Worm (Caenorhabditis elegans) whole organism, young adult: ENCODE measurements around the gene ptp-5.2.
"Not testable (repeated sequence)": the region's sequence is repeated elsewhere in the genome, so short reads cannot be mapped to it uniquely, and the experiment has no call there.

Experiments used
- B0261.1 ChIP-seq: sonication (generic microtip); optimal IDR thresholded peaks from 2 replicates; lab custom pipeline; 2016; ENCODE audit warnings: mild to moderate bottlenecking, missing genetic modification characterization, moderate library complexity, missing compliant biosample characterization
- B0336.3 ChIP-seq: fragments of 200-800 bp; sonication (Bioruptor generic); IDR thresholded peaks from 2 replicates; pipeline ENCODE4 v1.3.6; 2022; ENCODE audit warnings: missing genetic modification characterization, missing compliant biosample characterization
- D2030.7 ChIP-seq: fragments of 200-800 bp; sonication (Bioruptor generic); IDR thresholded peaks from 2 replicates; pipeline ENCODE4 v1.3.6; 2022; ENCODE audit warnings: missing genetic modification reagents, missing genetic modification characterization, missing compliant biosample characterization
- F22D6.2 ChIP-seq: sonication (generic microtip); optimal IDR thresholded peaks from 2 replicates; lab custom pipeline; 2016; ENCODE audit warnings: mild to moderate bottlenecking, missing genetic modification characterization, missing compliant biosample characterization
- F39B2.1 ChIP-seq: fragments of 200-800 bp; sonication (Bioruptor generic); IDR thresholded peaks from 2 replicates; pipeline ENCODE4 v1.3.6; 2022; ENCODE audit warnings: missing genetic modification reagents, missing genetic modification characterization, missing compliant biosample characterization
- F49E8.2 ChIP-seq: sonication (generic microtip); optimal IDR thresholded peaks from 3 replicates; lab custom pipeline; 2017; ENCODE audit warnings: missing genetic modification characterization, mild to moderate bottlenecking, missing compliant biosample characterization, antibody characterized with exemption, moderate library complexity; ENCODE audit not compliant: insufficient read depth
- F52B5.7 ChIP-seq: sonication (generic microtip); optimal IDR thresholded peaks from 2 replicates; lab custom pipeline; 2016; ENCODE audit warnings: mild to moderate bottlenecking, missing genetic modification characterization, missing compliant biosample characterization
- F55B11.4 ChIP-seq: sonication (generic microtip); optimal IDR thresholded peaks from 2 replicates; lab custom pipeline; 2016; ENCODE audit warnings: missing compliant biosample characterization, missing genetic modification characterization, borderline replicate concordance; ENCODE audit not compliant: insufficient read depth
- T07F8.4 ChIP-seq: sonication (generic microtip); optimal IDR thresholded peaks from 2 replicates; lab custom pipeline; 2016; ENCODE audit warnings: mild to moderate bottlenecking, missing genetic modification characterization, moderate library complexity, missing compliant biosample characterization
- aptf-3 ChIP-seq: fragments of 200-800 bp; sonication (Bioruptor generic); IDR thresholded peaks from 2 replicates; pipeline ENCODE4 v1.3.6; 2022; ENCODE audit warnings: missing genetic modification characterization, missing compliant biosample characterization
- attf-5 ChIP-seq: fragments of 200-800 bp; sonication (Bioruptor generic); optimal IDR thresholded peaks from 2 replicates; lab custom pipeline; 2018; ENCODE audit warnings: mild to moderate bottlenecking, missing genetic modification characterization, missing compliant biosample characterization
- attf-6 ChIP-seq: fragments of 200-800 bp; sonication (Bioruptor generic); IDR thresholded peaks from 2 replicates; pipeline ENCODE4 v1.3.6; 2022; ENCODE audit warnings: missing genetic modification reagents, missing genetic modification characterization, missing compliant biosample characterization
- bed-1 ChIP-seq: fragments of 200-800 bp; sonication (Bioruptor generic); IDR thresholded peaks from 2 replicates; pipeline ENCODE4 v1.3.6; 2022; ENCODE audit warnings: missing genetic modification reagents, missing genetic modification characterization, missing compliant biosample characterization
- bed-2 ChIP-seq: fragments of 200-800 bp; sonication (Bioruptor generic); IDR thresholded peaks from 2 replicates; pipeline ENCODE4 v1.3.6; 2022; ENCODE audit warnings: missing genetic modification reagents, missing genetic modification characterization, missing compliant biosample characterization
- ceh-27 ChIP-seq: fragments of 200-800 bp; sonication (Bioruptor generic); optimal IDR thresholded peaks from 2 replicates; lab custom pipeline; 2018; ENCODE audit warnings: mild to moderate bottlenecking, missing genetic modification characterization, moderate library complexity, missing compliant biosample characterization
- ceh-79 ChIP-seq: sonication (generic microtip); optimal IDR thresholded peaks from 2 replicates; lab custom pipeline; 2017; ENCODE audit warnings: mild to moderate bottlenecking, missing genetic modification characterization, missing compliant biosample characterization
- ceh-91 ChIP-seq: fragments of 200-800 bp; sonication (Bioruptor generic); IDR thresholded peaks from 2 replicates; pipeline ENCODE4 v1.3.6; 2022; ENCODE audit warnings: missing genetic modification reagents, missing genetic modification characterization, missing compliant biosample characterization
- dpl-1 ChIP-seq: fragments of 150-350 bp; optimal IDR thresholded peaks from 2 replicates; lab custom pipeline; 2014; ENCODE audit warnings: missing biosample characterization, missing genetic modification reagents, missing genetic modification characterization
- efl-1 ChIP-seq: fragments of 150-350 bp; optimal IDR thresholded peaks from 2 replicates; lab custom pipeline; 2014; ENCODE audit warnings: missing biosample characterization, missing genetic modification reagents, missing genetic modification characterization
- egrh-3 ChIP-seq: fragments of 200-800 bp; sonication (Bioruptor generic); IDR thresholded peaks from 2 replicates; pipeline ENCODE4 v1.3.6; 2022; ENCODE audit warnings: missing genetic modification reagents, missing genetic modification characterization, missing compliant biosample characterization
- fkh-3 ChIP-seq: sonication (generic microtip); optimal IDR thresholded peaks from 2 replicates; lab custom pipeline; 2016; ENCODE audit warnings: mild to moderate bottlenecking, missing genetic modification characterization, missing compliant biosample characterization
- hmg-1.2 ChIP-seq: fragments of 200-800 bp; sonication (Bioruptor generic); IDR thresholded peaks from 2 replicates; pipeline ENCODE4 v1.3.6; 2022; ENCODE audit warnings: missing genetic modification reagents, missing genetic modification characterization, missing compliant biosample characterization
- hsf-1 ChIP-seq: fragments of 200-800 bp; sonication (Bioruptor generic); IDR thresholded peaks from 2 replicates; pipeline ENCODE4 v1.3.6; 2022; ENCODE audit warnings: missing genetic modification reagents, missing genetic modification characterization, missing compliant biosample characterization
- let-526 ChIP-seq: fragments of 200-800 bp; sonication (Bioruptor generic); IDR thresholded peaks from 2 replicates; pipeline ENCODE4 v1.3.6; 2022; ENCODE audit warnings: missing genetic modification reagents, missing genetic modification characterization, missing compliant biosample characterization
- lir-1 ChIP-seq: fragments of 200-800 bp; sonication (Bioruptor generic); conservative IDR thresholded peaks from 2 replicates; pipeline ENCODE4 v1.3.6; 2022; ENCODE audit warnings: missing genetic modification reagents, missing genetic modification characterization, missing compliant biosample characterization
- lsl-1 ChIP-seq: fragments of 200-800 bp; sonication (Bioruptor generic); optimal IDR thresholded peaks from 2 replicates; lab custom pipeline; 2018; ENCODE audit warnings: mild to moderate bottlenecking, missing genetic modification characterization, moderate library complexity, missing compliant biosample characterization
- madf-6 ChIP-seq: fragments of 200-800 bp; sonication (Bioruptor generic); IDR thresholded peaks from 2 replicates; pipeline ENCODE4 v1.3.6; 2022; ENCODE audit warnings: missing genetic modification reagents, missing genetic modification characterization, missing compliant biosample characterization
- madf-8 ChIP-seq: fragments of 200-800 bp; sonication (Bioruptor generic); conservative IDR thresholded peaks from 2 replicates; pipeline ENCODE4 v1.3.6; 2022; ENCODE audit warnings: missing genetic modification reagents, missing genetic modification characterization, missing compliant biosample characterization
- nhr-120 ChIP-seq: fragments of 200-800 bp; sonication (Bioruptor generic); IDR thresholded peaks from 2 replicates; pipeline ENCODE4 v1.3.6; 2022; ENCODE audit warnings: missing genetic modification characterization, missing compliant biosample characterization
- rcor-1 ChIP-seq: fragments of 200-800 bp; sonication (Bioruptor generic); IDR thresholded peaks from 2 replicates; pipeline ENCODE4 v1.3.6; 2022; ENCODE audit warnings: missing genetic modification reagents, missing genetic modification characterization, missing compliant biosample characterization
- repo-1 ChIP-seq: sonication (generic microtip); optimal IDR thresholded peaks from 2 replicates; lab custom pipeline; 2017; ENCODE audit warnings: mild to moderate bottlenecking, missing genetic modification characterization, missing compliant biosample characterization
- snpc-3.4 ChIP-seq: sonication (generic microtip); optimal IDR thresholded peaks from 2 replicates; lab custom pipeline; 2017; ENCODE audit warnings: missing genetic modification characterization, mild to moderate bottlenecking, missing compliant biosample characterization, antibody characterized with exemption, moderate library complexity, missing genotype, missing genetic modification reagents
- snpc-4 ChIP-seq, 5 experiments: fragments of 150-350 bp in 1 of 5; sonication (generic microtip) in 4 of 5; optimal IDR thresholded peaks; 2 replicates each; lab custom pipeline; 2014 to 2018; ENCODE audit warnings: missing genetic modification characterization in 5 of 5, missing biosample characterization in 3 of 5, antibody characterized with exemption in 2 of 5, mild to moderate bottlenecking in 2 of 5, missing compliant biosample characterization in 2 of 5, missing genotype in 2 of 5, moderate library complexity in 2 of 5, missing genetic modification reagents in 1 of 5
- tbp1 ChIP-seq: fragments of 200-800 bp; sonication (Bioruptor generic); optimal IDR thresholded peaks from 2 replicates; lab custom pipeline; 2018; ENCODE audit warnings: mild to moderate bottlenecking, missing genetic modification characterization, missing compliant biosample characterization

The ptp-5.2 gene

DNA sequence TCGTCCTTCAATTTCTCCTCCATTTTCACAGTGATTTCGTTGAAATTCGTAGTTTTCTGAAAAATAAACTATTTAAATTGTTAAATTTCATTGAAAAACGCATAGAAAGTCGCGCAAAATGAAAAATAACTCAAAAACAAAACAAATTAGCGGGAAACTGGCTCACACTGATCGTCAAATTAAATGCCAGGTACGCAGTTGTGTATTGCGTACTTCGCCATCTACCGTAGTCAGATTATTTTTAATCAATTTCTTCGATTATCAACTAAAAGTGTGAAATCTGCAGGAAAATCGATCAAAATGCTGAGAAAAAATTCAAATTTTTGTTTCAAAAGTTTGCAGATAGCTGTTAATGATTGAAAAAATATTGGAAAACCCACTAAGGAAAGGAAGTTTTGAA, 5.8 kb downstream of the ptp-5.2 start, which contains the start of gene Y57G11C.499:
Gene Y57G11C.499, minus strand, starts transcription at position 23 of the 400 bp plus-strand sequence.
- peak; percentile 10 for TF ChIP-seq tbp1 (GFP tag; lab: Kevin White, UChicago)
- TF ChIP-seq F39B2.1 (GFP tag; lab: Robert Waterston, UW) = no peak
- no peak for TF ChIP-seq hmg-1.2
- no peak for TF ChIP-seq F22D6.2 (tag; lab: Kevin White, UChicago)
- TF ChIP-seq B0336.3 (GFP tag; lab: Robert Waterston, UW) = no peak
- peak; percentile 8 for TF ChIP-seq efl-1 (GFP tag; lab: Kevin White, UChicago)
- no peak for TF ChIP-seq repo-1
- TF ChIP-seq snpc-4 (GFP tag; optimal IDR thresholded peaks at IDR 0.05; lab: Kevin White, UChicago) = peak; percentile 78
- TF ChIP-seq snpc-4 (tag; optimal IDR thresholded peaks at IDR 0.05; lab: Kevin White, UChicago) = peak in 3 of 4 experiments; percentile 89 to 93 (median 91)
- TF ChIP-seq attf-6 (GFP tag; lab: Robert Waterston, UW) = peak; percentile 88
- TF ChIP-seq snpc-3.4 (tag; lab: Kevin White, UChicago) = no peak
- peak; percentile 56; the same call in 1 of the 2 replicates for TF ChIP-seq madf-6 (GFP tag; lab: Robert Waterston, UW)
- TF ChIP-seq D2030.7 (GFP tag; lab: Robert Waterston, UW) = no peak
- peak; percentile 79 for TF ChIP-seq lsl-1 (GFP tag; lab: Kevin White, UChicago)
- TF ChIP-seq ceh-27 (GFP tag; lab: Kevin White, UChicago) = no peak

DNA sequence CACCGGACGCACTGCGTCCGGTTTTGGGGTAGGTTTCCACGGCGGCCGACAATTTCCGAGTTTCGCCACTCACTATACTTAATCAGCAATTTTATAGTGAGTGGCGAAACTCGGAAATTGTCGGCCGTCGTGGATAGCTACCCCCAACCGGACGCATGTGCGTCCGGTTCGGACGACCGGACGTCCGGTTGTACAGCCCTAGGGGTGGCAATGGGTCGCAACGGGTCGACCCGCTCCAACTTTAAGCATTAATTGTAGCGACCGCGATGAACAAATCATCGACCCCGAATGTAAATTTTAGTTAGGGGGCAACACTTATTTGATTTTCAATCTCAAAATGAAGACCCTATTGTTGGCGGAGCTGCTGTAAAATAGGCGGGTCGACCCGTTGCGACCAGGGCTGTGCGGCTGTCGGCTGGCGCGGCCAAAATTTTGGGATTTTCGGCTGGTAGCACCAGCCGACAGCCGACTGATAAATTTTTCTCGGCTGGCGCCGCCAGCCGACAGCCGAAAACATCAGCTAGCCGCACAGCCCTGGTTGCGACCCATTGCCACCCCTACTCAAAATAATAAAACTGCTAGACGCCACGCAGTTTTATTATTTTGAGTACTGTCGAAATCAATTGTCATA, 13.1 kb downstream of the ptp-5.2 start:
- TF ChIP-seq egrh-3 (GFP tag; lab: Robert Waterston, UW) (peak; percentile 51; the same call in 1 of the 2 replicates), attf-6 (GFP tag; lab: Robert Waterston, UW) (peak; percentile 90), snpc-4 (tag; optimal IDR thresholded peaks at IDR 0.05; lab: Kevin White, UChicago) (peak in 2 of 4 experiments; percentile 81 to 94)
- not testable (repeated sequence) for TF ChIP-seq snpc-4 (GFP tag; optimal IDR thresholded peaks at IDR 0.05; lab: Kevin White, UChicago)

DNA sequence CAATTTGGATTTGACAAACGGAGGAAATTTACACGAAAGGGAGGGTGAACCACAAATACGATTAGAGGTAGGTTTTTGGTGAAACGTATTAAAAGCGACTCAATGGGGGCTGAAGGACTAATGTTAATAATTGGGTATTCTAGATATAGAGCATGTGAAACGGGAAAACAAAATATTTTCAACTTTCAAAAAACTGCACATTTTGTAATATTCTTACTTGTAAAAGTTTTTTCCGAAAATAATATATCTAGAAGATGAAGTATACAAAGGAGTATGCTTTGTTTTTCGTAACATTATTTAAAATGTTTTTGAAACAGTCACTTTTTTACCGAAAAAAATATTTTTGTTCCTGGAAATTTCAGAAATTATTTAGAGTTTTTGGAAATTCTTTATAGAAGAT, 18.8 kb downstream of the ptp-5.2 start:
- TF ChIP-seq F55B11.4 (tag; lab: Kevin White, UChicago) = no peak
- TF ChIP-seq bed-2 (GFP tag; lab: Robert Waterston, UW) = no peak
- TF ChIP-seq dpl-1 = no peak
- TF ChIP-seq let-526 (GFP tag; lab: Robert Waterston, UW) = no peak
- no peak for TF ChIP-seq T07F8.4 (tag; lab: Kevin White, UChicago)
- no peak for TF ChIP-seq F49E8.2
- no peak for TF ChIP-seq rcor-1 (GFP tag; lab: Robert Waterston, UW)
- TF ChIP-seq ceh-79 (tag; lab: Kevin White, UChicago) = no peak
- TF ChIP-seq bed-1 (GFP tag; lab: Robert Waterston, UW) = no peak
- TF ChIP-seq attf-5 (GFP tag; lab: Kevin White, UChicago) = no peak
- TF ChIP-seq, all 124 proteins: peak for 0

DNA sequence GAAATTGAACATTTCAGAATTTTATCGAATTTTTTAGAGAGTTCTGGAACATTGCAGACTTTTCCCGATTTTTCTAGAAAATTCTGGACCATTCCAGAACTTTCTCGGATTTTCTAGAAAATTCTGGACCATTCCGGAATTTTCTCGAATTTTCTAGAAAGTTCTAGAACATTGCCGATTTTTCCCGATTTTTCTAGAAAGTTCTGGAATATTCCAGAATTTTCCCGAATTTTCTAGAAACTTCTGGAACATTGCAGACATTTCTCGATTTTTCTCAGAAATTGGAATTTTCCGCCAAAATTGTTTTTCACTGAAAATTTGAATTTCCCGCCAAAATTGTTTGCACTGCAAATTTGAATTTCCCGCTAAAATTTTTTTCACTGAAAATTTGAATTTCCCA, 20.6 kb downstream of the ptp-5.2 start:
- peak; percentile 92 for TF ChIP-seq hsf-1

DNA sequence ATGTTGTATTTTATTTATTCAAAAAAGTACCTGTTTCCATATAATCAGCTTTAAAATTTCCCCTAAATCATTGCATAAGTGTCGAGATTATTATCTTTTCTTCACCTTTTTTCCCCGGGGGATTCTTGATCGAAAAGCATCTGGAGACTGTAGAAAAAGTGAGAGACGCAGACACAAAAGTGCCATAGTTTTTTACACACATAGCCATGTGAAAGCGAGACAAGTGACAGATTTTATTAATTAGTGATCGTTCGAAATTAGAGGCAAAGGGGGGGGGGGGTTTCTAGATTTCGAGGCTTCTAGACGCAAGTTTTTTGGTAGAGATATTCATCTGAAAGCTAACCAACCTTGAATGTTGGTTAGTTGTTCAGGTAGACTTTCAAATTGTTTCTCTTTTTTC, 31.5 kb downstream of the ptp-5.2 start:
- TF ChIP-seq lir-1 (no peak), aptf-3 (GFP tag; lab: Robert Waterston, UW) (no peak), ceh-91 (GFP tag; lab: Robert Waterston, UW) (no peak), attf-5 (GFP tag; lab: Kevin White, UChicago) (no peak), F52B5.7 (tag; lab: Kevin White, UChicago) (no peak), nhr-120 (GFP tag; lab: Robert Waterston, UW) (no peak), fkh-3 (tag; lab: Kevin White, UChicago) (no peak), madf-8 (GFP tag; lab: Robert Waterston, UW) (no peak), B0261.1 (tag; lab: Kevin White, UChicago) (no peak)
